Worm (Caenorhabditis elegans): ENCODE data around the gene D2007.1.

ce11 chrIII:8105771-8106170 is 49.5 kb upstream of the D2007.1 start:
- TF ChIP-seq klf-2 (GFP tag; conservative IDR thresholded peaks at IDR 0.05) (no peak), flt-1 (GFP tag; IDR thresholded peaks at IDR 0.05) (no peak), cog-1 (tag; optimal IDR thresholded peaks at IDR 0.05) (no peak)

All from whole organism, midembryonic.